Worm (Caenorhabditis elegans): ENCODE data around the gene F56D6.23.

The F56D6.23 gene

ce11 chrIV:3962584-3962983, 44.3 kb downstream of the F56D6.23 start, which contains the start of gene Y46C8AM.1:
Gene Y46C8AM.1 (plus strand): TSS chrIV:3962884.
- no peak for TF ChIP-seq ceh-13 (GFP tag; optimal IDR thresholded peaks at IDR 0.05)
- no peak for TF ChIP-seq ceh-36 (tag; optimal IDR thresholded peaks at IDR 0.05)
- no peak for TF ChIP-seq aly-1 (tag; optimal IDR thresholded peaks at IDR 0.05)
- no peak for TF ChIP-seq tra-4 (tag; optimal IDR thresholded peaks at IDR 0.05)
- no peak for TF ChIP-seq B0310.2 (tag; optimal IDR thresholded peaks at IDR 0.05)
- TF ChIP-seq F13C5.2 (tag; optimal IDR thresholded peaks at IDR 0.05): no peak

- TF ChIP-seq aly-1 (tag; optimal IDR thresholded peaks at IDR 0.05) (no peak), tbx-37 (GFP tag; conservative IDR thresholded peaks at IDR 0.05) (no peak), hmg-4 (GFP tag; optimal IDR thresholded peaks at IDR 0.05) (no peak), F13C5.2 (tag; optimal IDR thresholded peaks at IDR 0.05) (no peak), hnd-1 (tag; optimal IDR thresholded peaks at IDR 0.05) (no peak), tra-4 (tag; optimal IDR thresholded peaks at IDR 0.05) (no peak), flt-1 (GFP tag; IDR thresholded peaks at IDR 0.05) (no peak)
Observed at ce11 chrIV:3963498-3963897, 45.2 kb downstream of the F56D6.23 start.

- TF ChIP-seq F13C5.2 (tag; optimal IDR thresholded peaks at IDR 0.05) (no peak), flt-1 (GFP tag; IDR thresholded peaks at IDR 0.05) (no peak), ceh-13 (GFP tag; optimal IDR thresholded peaks at IDR 0.05) (no peak), hmg-4 (GFP tag; optimal IDR thresholded peaks at IDR 0.05) (no peak), hmbx-1 (tag; optimal IDR thresholded peaks at IDR 0.05) (no peak), tbx-37 (GFP tag; conservative IDR thresholded peaks at IDR 0.05) (no peak), ets-7 (tag; optimal IDR thresholded peaks at IDR 0.05) (no peak), tra-4 (tag; optimal IDR thresholded peaks at IDR 0.05) (no peak), scrt-1 (GFP tag; IDR thresholded peaks at IDR 0.05) (no peak), hnd-1 (tag; optimal IDR thresholded peaks at IDR 0.05) (no peak), pes-1 (GFP tag; IDR thresholded peaks at IDR 0.05) (no peak), ama-1 (optimal IDR thresholded peaks at IDR 0.05) (no peak), ceh-36 (tag; optimal IDR thresholded peaks at IDR 0.05) (no peak), tbx-11 (GFP tag; IDR thresholded peaks at IDR 0.05) (no peak)
Observed at ce11 chrIV:3965013-3965412, 46.8 kb downstream of the F56D6.23 start, which contains the start of gene clec-76. Gene clec-76 (plus strand): TSS chrIV:3965246.
